Fruit fly (Drosophila melanogaster) whole organism, embryonic: ENCODE results near the gene CG13471.

Experiments
- Atf3 ChIP-seq: fragments of 200-800 bp; sonication (Bioruptor generic); optimal IDR thresholded peaks from 3 replicates; lab custom pipeline; 2016; ENCODE audit warnings: missing biosample characterization, missing genetic modification characterization
- C15 ChIP-seq: fragments of 200-800 bp; sonication (Bioruptor generic); IDR thresholded peaks from 3 replicates; pipeline ENCODE4 v1.3.6; 2022; ENCODE audit warnings: missing biosample characterization, missing genetic modification characterization
- CG10431 ChIP-seq: fragments of 200-800 bp; sonication (Bioruptor generic); optimal IDR thresholded peaks from 3 replicates; lab custom pipeline; 2018; ENCODE audit warnings: missing biosample characterization, mild to moderate bottlenecking, missing genetic modification characterization
- CG10654 ChIP-seq: fragments of 200-800 bp; sonication (Bioruptor generic); optimal IDR thresholded peaks from 2 replicates; lab custom pipeline; 2016; ENCODE audit warnings: missing biosample characterization, missing genetic modification characterization
- CG12391 ChIP-seq: fragments of 200-800 bp; sonication (Bioruptor generic); optimal IDR thresholded peaks from 3 replicates; lab custom pipeline; 2018; ENCODE audit warnings: missing biosample characterization, mild to moderate bottlenecking, missing genetic modification characterization, moderate library complexity
- CG15601 ChIP-seq: fragments of 200-800 bp; sonication (Bioruptor generic); optimal IDR thresholded peaks from 3 replicates; lab custom pipeline; 2019; ENCODE audit warnings: missing biosample characterization, mild to moderate bottlenecking, missing genetic modification characterization, moderate library complexity
- CG15696 ChIP-seq: fragments of 200-800 bp; sonication (Bioruptor generic); optimal IDR thresholded peaks from 2 replicates; lab custom pipeline; 2019; ENCODE audit warnings: missing biosample characterization, mild to moderate bottlenecking, missing genetic modification characterization, moderate library complexity
- CG16863 ChIP-seq: fragments of 200-800 bp; sonication (Bioruptor generic); optimal IDR thresholded peaks from 3 replicates; lab custom pipeline; 2016; ENCODE audit warnings: missing biosample characterization, missing genetic modification characterization
- CG17186 ChIP-seq: fragments of 200-800 bp; sonication (Bioruptor generic); optimal IDR thresholded peaks from 3 replicates; lab custom pipeline; 2017; ENCODE audit warnings: missing biosample characterization, missing genetic modification reagents, missing genetic modification characterization
- CG17361 ChIP-seq: fragments of 200-800 bp; sonication (Bioruptor generic); IDR thresholded peaks from 3 replicates; pipeline ENCODE4 v1.3.6; 2022; ENCODE audit warnings: missing biosample characterization, missing genetic modification characterization
- CG31224 ChIP-seq: fragments of 200-800 bp; sonication (Bioruptor generic); IDR thresholded peaks from 2 replicates; pipeline ENCODE4 v1.3.6; 2022; ENCODE audit warnings: missing biosample characterization, missing genetic modification characterization
- CG32772 ChIP-seq: fragments of 200-800 bp; sonication (Bioruptor generic); IDR thresholded peaks from 2 replicates; pipeline ENCODE4 v1.3.6; 2022; ENCODE audit warnings: missing biosample characterization, missing genetic modification characterization
- CG34376 ChIP-seq: fragments of 200-800 bp; sonication (Bioruptor generic); optimal IDR thresholded peaks from 2 replicates; lab custom pipeline; 2018; ENCODE audit warnings: missing biosample characterization, mild to moderate bottlenecking, missing genetic modification characterization
- CG34422 ChIP-seq: fragments of 200-800 bp; sonication (Bioruptor generic); IDR thresholded peaks from 3 replicates; pipeline ENCODE4 v1.3.6; 2022; ENCODE audit warnings: missing biosample characterization, missing genetic modification characterization
- CG42726 ChIP-seq: fragments of 200-800 bp; sonication (Bioruptor generic); IDR thresholded peaks from 2 replicates; pipeline ENCODE4 v1.3.6; 2022; ENCODE audit warnings: missing biosample characterization, missing genetic modification characterization; ENCODE audit not compliant: partially characterized antibody
- CG4617 ChIP-seq: fragments of 200-800 bp; sonication (Bioruptor generic); optimal IDR thresholded peaks from 3 replicates; lab custom pipeline; 2016; ENCODE audit warnings: missing biosample characterization, missing genetic modification characterization, borderline replicate concordance
- CG5953 ChIP-seq: fragments of 200-800 bp; sonication (Bioruptor generic); IDR thresholded peaks from 2 replicates; pipeline ENCODE4 v1.3.6; 2022; ENCODE audit warnings: missing biosample characterization, missing genetic modification characterization
- CG7556 ChIP-seq: fragments of 200-800 bp; sonication (Bioruptor generic); optimal IDR thresholded peaks from 2 replicates; lab custom pipeline; 2017; ENCODE audit warnings: missing biosample characterization, mild to moderate bottlenecking, missing genetic modification characterization
- CG7963 ChIP-seq: fragments of 200-800 bp; sonication (Bioruptor generic); IDR thresholded peaks from 3 replicates; pipeline ENCODE4 v1.3.6; 2022; ENCODE audit warnings: missing biosample characterization, missing genetic modification characterization; ENCODE audit not compliant: partially characterized antibody
- CG9609 ChIP-seq: fragments of 200-800 bp; sonication (Bioruptor generic); optimal IDR thresholded peaks from 3 replicates; lab custom pipeline; 2016; ENCODE audit warnings: missing biosample characterization, missing genetic modification characterization
- Chrac-16 ChIP-seq: fragments of 200-800 bp; sonication (Bioruptor generic); optimal IDR thresholded peaks from 3 replicates; lab custom pipeline; 2016; ENCODE audit warnings: missing biosample characterization, missing genetic modification characterization
- Doc2 ChIP-seq: fragments of 200-800 bp; sonication (Bioruptor generic); IDR thresholded peaks from 2 replicates; pipeline ENCODE4 v1.3.6; 2022; ENCODE audit warnings: missing biosample characterization, missing genetic modification characterization
- Dp ChIP-seq: fragments of 200-800 bp; sonication (Bioruptor generic); optimal IDR thresholded peaks from 2 replicates; lab custom pipeline; 2018; ENCODE audit warnings: missing biosample characterization, mild to moderate bottlenecking, missing genetic modification characterization, moderate library complexity
- Ets97D ChIP-seq: fragments of 200-800 bp; sonication (Bioruptor generic); optimal IDR thresholded peaks from 3 replicates; lab custom pipeline; 2016; ENCODE audit warnings: missing biosample characterization, missing genetic modification characterization
- HLH4C ChIP-seq: fragments of 200-800 bp; sonication (Bioruptor generic); IDR thresholded peaks from 3 replicates; pipeline ENCODE4 v1.3.6; 2022; ENCODE audit warnings: missing biosample characterization, missing genetic modification characterization; ENCODE audit not compliant: partially characterized antibody
- MBD-R2 ChIP-seq: fragments of 200-800 bp; sonication (Bioruptor generic); IDR thresholded peaks from 2 replicates; pipeline ENCODE4 v1.3.6; 2022; ENCODE audit warnings: missing biosample characterization, missing genetic modification characterization
- MESR4 ChIP-seq: fragments of 200-800 bp; sonication (Bioruptor generic); optimal IDR thresholded peaks from 2 replicates; lab custom pipeline; 2018; ENCODE audit warnings: missing biosample characterization, mild to moderate bottlenecking, missing genetic modification characterization, moderate library complexity
- Mes4 ChIP-seq: fragments of 200-800 bp; sonication (Bioruptor generic); optimal IDR thresholded peaks from 2 replicates; lab custom pipeline; 2016; ENCODE audit warnings: missing biosample characterization, missing genetic modification characterization
- Neu2 ChIP-seq: fragments of 200-800 bp; sonication (Bioruptor generic); optimal IDR thresholded peaks from 3 replicates; lab custom pipeline; 2016; ENCODE audit warnings: missing biosample characterization, missing genetic modification characterization, borderline replicate concordance
- NfI ChIP-seq: fragments of 200-800 bp; sonication (Bioruptor generic); optimal IDR thresholded peaks from 3 replicates; lab custom pipeline; 2018; ENCODE audit warnings: missing biosample characterization, mild to moderate bottlenecking, missing genetic modification characterization, moderate library complexity
- Optix ChIP-seq: fragments of 200-800 bp; sonication (Bioruptor generic); IDR thresholded peaks from 3 replicates; pipeline ENCODE4 v1.3.6; 2022; ENCODE audit warnings: missing biosample characterization, missing genetic modification characterization
- Pdp1 ChIP-seq, 2 experiments: fragments of 200-800 bp; sonication (Bioruptor generic); optimal IDR thresholded peaks; 3 replicates each; lab custom pipeline; 2016; ENCODE audit warnings: missing biosample characterization in 2 of 2, missing genetic modification characterization in 2 of 2, mild to moderate bottlenecking in 1 of 2, moderate library complexity in 1 of 2
- Sox102F ChIP-seq: fragments of 200-800 bp; sonication (Bioruptor generic); optimal IDR thresholded peaks from 2 replicates; lab custom pipeline; 2018; ENCODE audit warnings: missing biosample characterization, mild to moderate bottlenecking, missing genetic modification characterization, moderate library complexity
- Ssrp ChIP-seq: fragments of 200-800 bp; sonication (Bioruptor generic); optimal IDR thresholded peaks from 2 replicates; lab custom pipeline; 2018; ENCODE audit warnings: missing biosample characterization, mild to moderate bottlenecking, missing genetic modification characterization, moderate library complexity
- chn ChIP-seq: fragments of 200-800 bp; sonication (Bioruptor generic); optimal IDR thresholded peaks from 2 replicates; lab custom pipeline; 2016; ENCODE audit warnings: missing biosample characterization, missing genetic modification characterization
- corto ChIP-seq: fragments of 200-800 bp; sonication (Bioruptor generic); optimal IDR thresholded peaks from 2 replicates; lab custom pipeline; 2016; ENCODE audit warnings: missing biosample characterization, mild to moderate bottlenecking, missing genetic modification characterization, moderate library complexity
- croc ChIP-seq: fragments of 200-800 bp; sonication (Bioruptor generic); conservative IDR thresholded peaks from 3 replicates; pipeline ENCODE4 v1.3.6; 2022; ENCODE audit warnings: missing biosample characterization, missing genetic modification characterization
- esg ChIP-seq: fragments of 200-800 bp; sonication (Bioruptor generic); conservative IDR thresholded peaks from 2 replicates; pipeline ENCODE4 v1.3.6; 2022; ENCODE audit warnings: missing biosample characterization, missing genetic modification characterization
- gro ChIP-seq: fragments of 200-800 bp; sonication (Bioruptor generic); optimal IDR thresholded peaks from 2 replicates; lab custom pipeline; 2016; ENCODE audit warnings: missing biosample characterization, missing genetic modification characterization
- gt ChIP-seq: fragments of 200-800 bp; sonication (Bioruptor generic); IDR thresholded peaks from 2 replicates; pipeline ENCODE4 v1.3.6; 2022; ENCODE audit warnings: missing biosample characterization, missing genetic modification characterization
- her ChIP-seq: fragments of 200-800 bp; sonication (Bioruptor generic); optimal IDR thresholded peaks from 2 replicates; lab custom pipeline; 2016; ENCODE audit warnings: missing biosample characterization, missing genetic modification characterization
- inv ChIP-seq: fragments of 200-800 bp; sonication (Bioruptor generic); IDR thresholded peaks from 2 replicates; pipeline ENCODE4 v1.3.6; 2022; ENCODE audit warnings: missing biosample characterization, missing genetic modification characterization; ENCODE audit not compliant: partially characterized antibody
- lbe ChIP-seq: fragments of 200-800 bp; sonication (Bioruptor generic); optimal IDR thresholded peaks from 2 replicates; lab custom pipeline; 2016; ENCODE audit warnings: missing biosample characterization, mild to moderate bottlenecking, missing genetic modification characterization
- nerfin-1 ChIP-seq: fragments of 200-800 bp; sonication (Bioruptor generic); optimal IDR thresholded peaks from 3 replicates; lab custom pipeline; 2019; ENCODE audit warnings: missing biosample characterization, mild to moderate bottlenecking, missing genetic modification characterization, moderate library complexity
- sim ChIP-seq: fragments of 200-800 bp; sonication (Bioruptor generic); IDR thresholded peaks from 2 replicates; pipeline ENCODE4 v1.3.6; 2022; ENCODE audit warnings: missing biosample characterization, missing genetic modification characterization
- sug ChIP-seq: fragments of 200-800 bp; optimal IDR thresholded peaks from 2 replicates; lab custom pipeline; 2019; ENCODE audit warnings: missing biosample characterization, mild to moderate bottlenecking, missing genetic modification characterization, moderate library complexity
- usp ChIP-seq: fragments of >200 bp; optimal IDR thresholded peaks from 2 replicates; lab custom pipeline; 2017; ENCODE audit warnings: missing biosample characterization, missing genetic modification characterization
- vfl ChIP-seq: fragments of 200-800 bp; sonication (Bioruptor generic); optimal IDR thresholded peaks from 2 replicates; lab custom pipeline; 2016; ENCODE audit warnings: missing biosample characterization, missing genetic modification characterization
- yki ChIP-seq: fragments of >200 bp; optimal IDR thresholded peaks from 3 replicates; lab custom pipeline; 2018

CG13471 gene

dm6 chr3L:14761837-14762785 lies 28.8 kb upstream of the CG13471 start, which contains the start of the genes Tsen34 and Mgat4a (continued):
- peak; percentile 68 for TF ChIP-seq HLH4C (GFP tag; lab: Robert Waterston, UW)
- TF ChIP-seq CG10654: no peak
- no peak for TF ChIP-seq inv
- TF ChIP-seq CG15601 (tag; lab: Kevin White, UChicago): no peak
- no peak; the same call in none of the 2 replicates for TF ChIP-seq MBD-R2
- TF ChIP-seq Optix (GFP tag; lab: Robert Waterston, UW): no peak
- TF ChIP-seq Pdp1 (GFP tag; optimal IDR thresholded peaks at IDR 0.05; lab: Kevin White, UChicago): peak; percentile 9 to 65
- TF ChIP-seq CG42726 (GFP tag; lab: Robert Waterston, UW): no peak
- TF ChIP-seq Mes4: no peak
- TF ChIP-seq CG34422 (GFP tag; lab: Robert Waterston, UW): peak; percentile 37; the same call in 1 of the 3 replicates
- peak; percentile 51 for TF ChIP-seq CG31224 (GFP tag; lab: Robert Waterston, UW)
- no peak for TF ChIP-seq chn (GFP tag; lab: Kevin White, UChicago)
- TF ChIP-seq esg (GFP tag; lab: Robert Waterston, UW): no peak
- TF ChIP-seq Neu2 (GFP tag; lab: Kevin White, UChicago): no peak
- TF ChIP-seq CG7963 (GFP tag; lab: Robert Waterston, UW): peak; percentile 41; the same call in 2 of the 3 replicates
- TF ChIP-seq gro (GFP tag; lab: Kevin White, UChicago): peak; percentile 77
- no peak for TF ChIP-seq Ssrp (tag; lab: Kevin White, UChicago)
- no peak for TF ChIP-seq CG16863 (GFP tag; lab: Kevin White, UChicago)
- no peak for TF ChIP-seq Sox102F (GFP tag; lab: Kevin White, UChicago)
- peak; percentile 15 for TF ChIP-seq Ets97D (GFP tag; lab: Kevin White, UChicago)
- TF ChIP-seq MESR4 (GFP tag; lab: Kevin White, UChicago): peak; percentile 84
- TF ChIP-seq Dp (GFP tag; lab: Kevin White, UChicago): peak; percentile 49
- 0 out of 3 replicates have a peak, but pooled peaks have one; percentile 31 for TF ChIP-seq C15 (GFP tag; lab: Robert Waterston, UW)
- TF ChIP-seq lbe (GFP tag; lab: Kevin White, UChicago): no peak
- TF ChIP-seq gt (GFP tag; lab: Robert Waterston, UW): no peak
- peak; percentile 82 for TF ChIP-seq CG4617 (GFP tag; lab: Kevin White, UChicago)
- peak; percentile 31 for TF ChIP-seq CG17186
- TF ChIP-seq CG9609 (GFP tag; lab: Kevin White, UChicago): peak; percentile 23
- no peak for TF ChIP-seq NfI (GFP tag; lab: Kevin White, UChicago)
- TF ChIP-seq vfl (GFP tag; lab: Kevin White, UChicago): no peak
- TF ChIP-seq Atf3: no peak
- no peak for TF ChIP-seq CG12391
- TF ChIP-seq Doc2: no peak
- TF ChIP-seq her (GFP tag; lab: Kevin White, UChicago): no peak
- no peak for TF ChIP-seq Chrac-16 (GFP tag; lab: Kevin White, UChicago)
- TF ChIP-seq CG32772 (GFP tag; lab: Robert Waterston, UW): no peak
- TF ChIP-seq usp (GFP tag; lab: Kevin White, UChicago): no peak
- no peak for TF ChIP-seq yki (lab: Kevin White, UChicago)
- TF ChIP-seq CG17361 (GFP tag; lab: Robert Waterston, UW): no peak; the same call in 2 of the 3 replicates
- TF ChIP-seq CG7556 (GFP tag; lab: Kevin White, UChicago): no peak
- TF ChIP-seq CG5953: no peak
- TF ChIP-seq sug (tag; lab: Kevin White, UChicago): no peak
- TF ChIP-seq sim: no peak
- TF ChIP-seq CG34376 (GFP tag; lab: Kevin White, UChicago): peak; percentile 67
- no peak for TF ChIP-seq corto (GFP tag; lab: Kevin White, UChicago)
- TF ChIP-seq nerfin-1 (tag; lab: Kevin White, UChicago): no peak
- peak; percentile 30 for TF ChIP-seq CG15696 (tag; lab: Kevin White, UChicago)
- peak; percentile 67 for TF ChIP-seq CG10431 (GFP tag; lab: Kevin White, UChicago)
- no peak for TF ChIP-seq croc (GFP tag; lab: Robert Waterston, UW)
